Fruit fly (Drosophila melanogaster) whole organism, embryonic: ENCODE measurements around the gene CG13996.

Experiments used
- BEAF-32 ChIP-seq: fragments of 200-800 bp; sonication (Bioruptor generic); optimal IDR thresholded peaks from 3 replicates; lab custom pipeline; 2017; ENCODE audit warnings: missing biosample characterization, missing genetic modification characterization, mild to moderate bottlenecking, moderate library complexity, missing genetic modification reagents
- CG10147 ChIP-seq: fragments of 200-800 bp; sonication (Bioruptor generic); optimal IDR thresholded peaks from 2 replicates; lab custom pipeline; 2019; ENCODE audit warnings: missing biosample characterization, mild to moderate bottlenecking, missing genetic modification characterization, moderate library complexity
- CG10209 ChIP-seq: fragments of 200-800 bp; sonication (Bioruptor generic); optimal IDR thresholded peaks from 3 replicates; lab custom pipeline; 2017; ENCODE audit warnings: missing biosample characterization, mild to moderate bottlenecking, missing genetic modification characterization, missing genetic modification reagents
- CG10267 ChIP-seq: fragments of 200-800 bp; sonication (Bioruptor generic); optimal IDR thresholded peaks from 2 replicates; lab custom pipeline; 2018; ENCODE audit warnings: missing biosample characterization, mild to moderate bottlenecking, missing genetic modification characterization, moderate library complexity
- CG10543 ChIP-seq: fragments of 200-800 bp; sonication (Bioruptor generic); optimal IDR thresholded peaks from 3 replicates; lab custom pipeline; 2017; ENCODE audit warnings: missing biosample characterization, mild to moderate bottlenecking, missing genetic modification characterization, moderate library complexity
- CG11504 ChIP-seq: fragments of 200-800 bp; sonication (Bioruptor generic); optimal IDR thresholded peaks from 3 replicates; lab custom pipeline; 2019; ENCODE audit warnings: missing biosample characterization, mild to moderate bottlenecking, missing genetic modification characterization, moderate library complexity
- CG11560 ChIP-seq: fragments of 200-800 bp; sonication (Bioruptor generic); IDR thresholded peaks from 3 replicates; pipeline ENCODE4 v1.3.6; 2022; ENCODE audit warnings: missing biosample characterization, missing genetic modification characterization
- CG12659 ChIP-seq: fragments of 200-800 bp; sonication (Bioruptor generic); optimal IDR thresholded peaks from 3 replicates; lab custom pipeline; 2017; ENCODE audit warnings: mild to moderate bottlenecking, missing biosample characterization, missing genetic modification reagents, missing genetic modification characterization
- CG13894 ChIP-seq: fragments of 200-800 bp; sonication (Bioruptor generic); optimal IDR thresholded peaks from 3 replicates; lab custom pipeline; 2018; ENCODE audit warnings: missing biosample characterization, mild to moderate bottlenecking, missing genetic modification characterization, moderate library complexity
- CG18011 ChIP-seq: fragments of 200-800 bp; sonication (Bioruptor generic); optimal IDR thresholded peaks from 2 replicates; lab custom pipeline; 2017; ENCODE audit warnings: missing biosample characterization, missing genetic modification characterization, mild to moderate bottlenecking, moderate library complexity, missing genotype
- CG1832 ChIP-seq: fragments of 200-800 bp; sonication (Bioruptor generic); optimal IDR thresholded peaks from 2 replicates; lab custom pipeline; 2017; ENCODE audit warnings: missing biosample characterization, mild to moderate bottlenecking, missing genetic modification characterization, inconsistent platforms
- CG18599 ChIP-seq: fragments of 200-800 bp; sonication (Bioruptor generic); optimal IDR thresholded peaks from 3 replicates; lab custom pipeline; 2017; ENCODE audit warnings: missing biosample characterization, missing genetic modification characterization, mild to moderate bottlenecking, moderate library complexity, missing genetic modification reagents
- CG2120 ChIP-seq: fragments of 200-800 bp; sonication (Bioruptor generic); optimal IDR thresholded peaks from 3 replicates; lab custom pipeline; 2016; ENCODE audit warnings: missing biosample characterization, missing genetic modification characterization
- CG3065 ChIP-seq: fragments of 200-800 bp; sonication (Bioruptor generic); optimal IDR thresholded peaks from 2 replicates; lab custom pipeline; 2016; ENCODE audit warnings: missing biosample characterization, missing genetic modification characterization
- CG31388 ChIP-seq: fragments of 200-800 bp; sonication (Bioruptor generic); optimal IDR thresholded peaks from 2 replicates; lab custom pipeline; 2016; ENCODE audit warnings: missing biosample characterization, missing genetic modification characterization
- CG4328 ChIP-seq: fragments of 200-800 bp; sonication (Bioruptor generic); optimal IDR thresholded peaks from 3 replicates; lab custom pipeline; 2017; ENCODE audit warnings: missing biosample characterization, missing genetic modification reagents, missing genetic modification characterization
- CG6765 ChIP-seq: fragments of 200-800 bp; sonication (Bioruptor generic); optimal IDR thresholded peaks from 3 replicates; lab custom pipeline; 2017; ENCODE audit warnings: missing biosample characterization, mild to moderate bottlenecking, missing genetic modification characterization
- CG8924 ChIP-seq: fragments of 200-800 bp; optimal IDR thresholded peaks from 3 replicates; lab custom pipeline; 2019; ENCODE audit warnings: missing biosample characterization, mild to moderate bottlenecking, missing genetic modification characterization, moderate library complexity
- Deaf1 ChIP-seq: fragments of 200-800 bp; optimal IDR thresholded peaks from 3 replicates; lab custom pipeline; 2019; ENCODE audit warnings: missing biosample characterization, mild to moderate bottlenecking, missing genetic modification characterization, moderate library complexity
- Hey ChIP-seq: fragments of 200-800 bp; sonication (Bioruptor generic); optimal IDR thresholded peaks from 3 replicates; lab custom pipeline; 2018; ENCODE audit warnings: missing biosample characterization, mild to moderate bottlenecking, missing genetic modification characterization
- HmgZ ChIP-seq: fragments of 200-800 bp; sonication (Bioruptor generic); optimal IDR thresholded peaks from 2 replicates; lab custom pipeline; 2018; ENCODE audit warnings: missing biosample characterization, mild to moderate bottlenecking, missing genetic modification characterization
- Kr ChIP-seq: fragments of 200-800 bp; sonication (Bioruptor generic); optimal IDR thresholded peaks from 2 replicates; lab custom pipeline; 2017; ENCODE audit warnings: missing biosample characterization, mild to moderate bottlenecking, missing genetic modification characterization
- Med ChIP-seq: fragments of 200-800 bp; sonication (Bioruptor generic); peaks from one replicate; lab custom pipeline; 2016; ENCODE audit warnings: missing biosample characterization, missing genetic modification characterization, mild to moderate bottlenecking, inconsistent platforms, moderate library complexity
- Nf-YC ChIP-seq: fragments of 200-800 bp; optimal IDR thresholded peaks from 3 replicates; lab custom pipeline; 2019; ENCODE audit warnings: missing biosample characterization, mild to moderate bottlenecking, missing genetic modification characterization, moderate library complexity
- Trl ChIP-seq, 3 experiments: fragments of >200 bp in 2 of 3; fragments of 200-800 bp in 1 of 3; sonication (Bioruptor generic) in 1 of 3; optimal IDR thresholded peaks; 2 replicates in 1 of 3; 3 replicates in 2 of 3; lab custom pipeline; 2016 to 2017; ENCODE audit warnings: missing biosample characterization in 1 of 3, missing genetic modification characterization in 1 of 3
- abd-A ChIP-seq: fragments of 200-800 bp; sonication (Bioruptor generic); optimal IDR thresholded peaks from 3 replicates; lab custom pipeline; 2019; ENCODE audit warnings: missing biosample characterization, mild to moderate bottlenecking, missing genetic modification characterization, moderate library complexity
- bab2 ChIP-seq: fragments of 200-800 bp; sonication (Bioruptor generic); optimal IDR thresholded peaks from 2 replicates; lab custom pipeline; 2016; ENCODE audit warnings: missing biosample characterization, missing genetic modification characterization
- exex ChIP-seq: fragments of 200-800 bp; sonication (Bioruptor generic); optimal IDR thresholded peaks from 4 replicates; lab custom pipeline; 2018; ENCODE audit warnings: missing biosample characterization, mild to moderate bottlenecking, missing genetic modification characterization, moderate library complexity
- kay ChIP-seq: fragments of 200-800 bp; sonication (Bioruptor generic); optimal IDR thresholded peaks from 2 replicates; lab custom pipeline; 2016; ENCODE audit warnings: missing biosample characterization, missing genetic modification characterization
- lab ChIP-seq: fragments of 200-800 bp; sonication (Bioruptor generic); optimal IDR thresholded peaks from 3 replicates; lab custom pipeline; 2017; ENCODE audit warnings: missing biosample characterization, missing genetic modification characterization, mild to moderate bottlenecking, moderate library complexity, missing genetic modification reagents
- lbe ChIP-seq: fragments of 200-800 bp; sonication (Bioruptor generic); optimal IDR thresholded peaks from 2 replicates; lab custom pipeline; 2016; ENCODE audit warnings: missing biosample characterization, mild to moderate bottlenecking, missing genetic modification characterization
- mirr ChIP-seq: fragments of 200-800 bp; sonication (Bioruptor generic); optimal IDR thresholded peaks from 3 replicates; lab custom pipeline; 2018; ENCODE audit warnings: missing biosample characterization, mild to moderate bottlenecking, missing genetic modification characterization
- nau ChIP-seq: fragments of 200-800 bp; sonication (Bioruptor generic); optimal IDR thresholded peaks from 3 replicates; lab custom pipeline; 2017; ENCODE audit warnings: missing biosample characterization, mild to moderate bottlenecking, missing genetic modification characterization, missing genetic modification reagents
- nom ChIP-seq: fragments of 200-800 bp; sonication (Bioruptor generic); optimal IDR thresholded peaks from 2 replicates; lab custom pipeline; 2017; ENCODE audit warnings: missing biosample characterization, missing genetic modification characterization, mild to moderate bottlenecking, moderate library complexity, missing genetic modification reagents
- pho ChIP-seq: fragments of 200-800 bp; sonication (Bioruptor generic); optimal IDR thresholded peaks from 2 replicates; lab custom pipeline; 2016; ENCODE audit warnings: missing biosample characterization, missing genetic modification characterization
- pros ChIP-seq: fragments of 200-800 bp; sonication (Bioruptor generic); optimal IDR thresholded peaks from 3 replicates; lab custom pipeline; 2019; ENCODE audit warnings: missing biosample characterization, mild to moderate bottlenecking, missing genetic modification characterization, moderate library complexity
- pzg ChIP-seq: fragments of 200-800 bp; sonication (Bioruptor generic); optimal IDR thresholded peaks from 3 replicates; lab custom pipeline; 2018; ENCODE audit warnings: missing biosample characterization, mild to moderate bottlenecking, missing genetic modification characterization, moderate library complexity
- row ChIP-seq: fragments of 200-800 bp; sonication (Bioruptor generic); IDR thresholded peaks from 3 replicates; pipeline ENCODE4 v1.3.6; 2022; ENCODE audit warnings: missing biosample characterization, missing genetic modification characterization
- sens ChIP-seq: fragments of 200-800 bp; sonication (Bioruptor generic); peaks from one replicate; lab custom pipeline; 2016; ENCODE audit warnings: missing biosample characterization, missing genetic modification characterization
- slou ChIP-seq: fragments of 200-800 bp; sonication (Bioruptor generic); optimal IDR thresholded peaks from 3 replicates; lab custom pipeline; 2016; ENCODE audit warnings: missing biosample characterization, missing genetic modification characterization
- sug ChIP-seq: fragments of 200-800 bp; optimal IDR thresholded peaks from 2 replicates; lab custom pipeline; 2019; ENCODE audit warnings: missing biosample characterization, mild to moderate bottlenecking, missing genetic modification characterization, moderate library complexity
- tap ChIP-seq: fragments of 200-800 bp; optimal IDR thresholded peaks from 3 replicates; lab custom pipeline; 2019; ENCODE audit warnings: missing biosample characterization, mild to moderate bottlenecking, missing genetic modification characterization, moderate library complexity
- trem ChIP-seq: fragments of 200-800 bp; optimal IDR thresholded peaks from 3 replicates; lab custom pipeline; 2019; ENCODE audit warnings: missing biosample characterization, mild to moderate bottlenecking, missing genetic modification characterization, moderate library complexity
- twi ChIP-seq: fragments of 200-800 bp; optimal IDR thresholded peaks from 2 replicates; lab custom pipeline; 2019; ENCODE audit warnings: missing biosample characterization, mild to moderate bottlenecking, missing genetic modification characterization, moderate library complexity
- unc-4 ChIP-seq: fragments of 200-800 bp; sonication (Bioruptor generic); IDR thresholded peaks from 2 replicates; pipeline ENCODE4 v1.3.6; 2022; ENCODE audit warnings: missing biosample characterization, missing genetic modification characterization; ENCODE audit not compliant: partially characterized antibody
- zen ChIP-seq: fragments of 200-800 bp; sonication (Bioruptor generic); optimal IDR thresholded peaks from 3 replicates; lab custom pipeline; 2018; ENCODE audit warnings: missing biosample characterization, mild to moderate bottlenecking, missing genetic modification characterization, moderate library complexity
- zen2 ChIP-seq: fragments of 200-800 bp; sonication (Bioruptor generic); IDR thresholded peaks from 3 replicates; pipeline ENCODE4 v1.3.6; 2022; ENCODE audit warnings: missing biosample characterization, missing genetic modification characterization; ENCODE audit not compliant: partially characterized antibody

Gene CG13996

DNA sequence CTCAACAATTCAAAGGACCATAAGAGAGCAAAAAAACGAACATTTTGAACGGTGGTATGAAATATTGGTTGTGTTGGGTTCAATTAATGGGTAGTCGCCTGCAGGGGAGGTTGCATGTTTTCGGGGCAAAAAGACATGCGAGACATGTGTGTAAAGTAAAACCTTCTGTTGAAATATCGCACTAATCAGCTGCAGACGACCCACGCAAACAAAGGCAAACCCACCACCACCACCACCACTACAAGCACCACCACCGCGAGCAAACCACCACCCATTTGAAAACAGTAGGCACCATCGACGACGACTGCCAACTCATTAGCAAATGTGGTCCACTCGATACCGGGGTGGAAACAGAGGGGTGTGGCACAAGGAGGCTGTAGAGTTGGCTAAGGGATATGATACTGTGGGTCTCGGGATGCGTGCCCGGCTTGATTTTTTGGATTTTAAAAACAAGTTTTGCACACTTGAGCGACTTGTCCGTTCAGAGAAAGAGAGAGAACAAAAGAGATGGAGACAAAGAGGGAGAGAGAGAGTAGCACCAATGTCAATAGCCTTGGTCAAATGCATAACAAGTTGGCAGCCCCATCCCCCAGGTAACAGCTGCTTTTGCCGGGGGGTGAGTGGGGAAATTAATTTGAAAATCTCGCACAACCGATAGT is 43.4 kb upstream of the CG13996 start:
- TF ChIP-seq row (GFP tag; lab: Robert Waterston, UW) = no peak
- TF ChIP-seq Trl (optimal IDR thresholded peaks at IDR 0.05; lab: Kevin White, UChicago) = peak in 1 of 2 experiments; percentile 64
- peak; percentile 16 for TF ChIP-seq Trl (GFP tag; optimal IDR thresholded peaks at IDR 0.05; lab: Kevin White, UChicago)
- TF ChIP-seq zen (tag; lab: Kevin White, UChicago) = peak; percentile 22
- peak; percentile 20 for TF ChIP-seq nau (GFP tag; lab: Kevin White, UChicago)
- peak; percentile 4 for TF ChIP-seq CG2120 (GFP tag; lab: Kevin White, UChicago)
- TF ChIP-seq pzg (GFP tag; lab: Kevin White, UChicago) = peak; percentile 15
- peak; percentile 46 for TF ChIP-seq CG1832 (GFP tag; lab: Kevin White, UChicago)
- peak; percentile 22 for TF ChIP-seq HmgZ
- TF ChIP-seq CG4328 (GFP tag; lab: Kevin White, UChicago) = peak; percentile 0
- TF ChIP-seq Med (GFP tag; lab: Kevin White, UChicago) = peak; percentile 86
- no peak for TF ChIP-seq mirr (GFP tag; lab: Kevin White, UChicago)
- TF ChIP-seq Kr (GFP tag; lab: Kevin White, UChicago) = peak; percentile 3
- peak; percentile 19 for TF ChIP-seq lbe (GFP tag; lab: Kevin White, UChicago)
- no peak for TF ChIP-seq zen2 (GFP tag; lab: Robert Waterston, UW)
- TF ChIP-seq bab2 (GFP tag; lab: Kevin White, UChicago) = peak; percentile 14
- TF ChIP-seq CG18011 = peak; percentile 36
- TF ChIP-seq CG6765 (GFP tag; lab: Kevin White, UChicago) = peak; percentile 58
- peak; percentile 48 for TF ChIP-seq kay
- peak; percentile 97 for TF ChIP-seq pros (GFP tag; lab: Kevin White, UChicago)
- peak; percentile 51 for TF ChIP-seq CG10543 (GFP tag; lab: Kevin White, UChicago)
- peak; percentile 58 for TF ChIP-seq lab (GFP tag; lab: Kevin White, UChicago)
- TF ChIP-seq CG13894 (tag; lab: Kevin White, UChicago) = peak; percentile 18
- no peak for TF ChIP-seq unc-4 (GFP tag; lab: Robert Waterston, UW)
- TF ChIP-seq CG8924 = peak; percentile 35
- TF ChIP-seq nom (GFP tag; lab: Kevin White, UChicago) = peak; percentile 67
- TF ChIP-seq CG10267 (tag; lab: Kevin White, UChicago) = no peak
- no peak for TF ChIP-seq CG11560 (tag; lab: Robert Waterston, UW)
- peak; percentile 56 for TF ChIP-seq Nf-YC
- TF ChIP-seq sens (GFP tag; lab: Kevin White, UChicago) = peak; percentile 74
- TF ChIP-seq CG18599 (GFP tag; lab: Kevin White, UChicago) = peak; percentile 46
- TF ChIP-seq BEAF-32 = peak; percentile 48
- peak; percentile 98 for TF ChIP-seq trem (tag; lab: Kevin White, UChicago)
- peak; percentile 20 for TF ChIP-seq CG3065
- TF ChIP-seq CG10147 (GFP tag; lab: Kevin White, UChicago) = peak; percentile 33
- peak; percentile 64 for TF ChIP-seq Deaf1 (tag; lab: Kevin White, UChicago)
- TF ChIP-seq Hey (tag; lab: Kevin White, UChicago) = peak; percentile 51
- TF ChIP-seq slou = no peak
- peak; percentile 19 for TF ChIP-seq pho (GFP tag; lab: Kevin White, UChicago)
- TF ChIP-seq CG31388 (GFP tag; lab: Kevin White, UChicago) = no peak
- peak; percentile 19 for TF ChIP-seq tap (tag; lab: Kevin White, UChicago)
- TF ChIP-seq twi = peak; percentile 79
- peak; percentile 88 for TF ChIP-seq abd-A
- TF ChIP-seq exex (tag; lab: Kevin White, UChicago) = peak; percentile 42
- TF ChIP-seq CG12659 (GFP tag; lab: Kevin White, UChicago) = peak; percentile 22
- peak; percentile 2 for TF ChIP-seq CG11504 (tag; lab: Kevin White, UChicago)
- TF ChIP-seq sug (tag; lab: Kevin White, UChicago) = peak; percentile 60
- TF ChIP-seq CG10209 = peak; percentile 5
